Worm (Caenorhabditis elegans): ENCODE measurements around the gene unc-79.

ce11 chrIII:4060019-4060418 is 6.4 kb upstream of the unc-79 start, which contains the start of gene his-70:
- TF ChIP-seq W03F9.2 (tag; optimal IDR thresholded peaks at IDR 0.05) (no peak), him-1 (tag; optimal IDR thresholded peaks at IDR 0.05) (no peak), dao-5 (tag; optimal IDR thresholded peaks at IDR 0.05) (no peak)
